Fruit fly (Drosophila melanogaster): ENCODE measurements around the gene Cnx14D.

Cnx14D gene

DNA sequence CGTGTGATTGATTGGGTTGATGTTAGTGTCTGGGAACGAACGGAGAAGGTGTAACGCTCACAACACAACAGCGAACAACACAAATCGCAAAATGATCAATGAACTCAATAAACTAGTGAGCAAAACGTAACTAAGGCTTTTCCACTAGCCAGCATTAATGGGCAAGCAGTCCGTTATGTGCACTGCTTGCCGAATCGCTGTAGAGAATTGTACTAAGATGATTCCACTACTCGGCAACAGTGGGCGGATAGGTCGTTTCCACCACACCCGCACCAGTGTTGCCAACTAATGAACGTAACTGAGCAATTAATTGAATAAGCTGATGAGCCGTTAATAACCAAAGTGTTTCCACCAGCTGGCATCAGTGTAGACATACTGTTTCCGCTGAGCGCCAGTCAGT, 40.7 kb downstream of the Cnx14D start (continued):
- TF ChIP-seq Opbp (GFP tag; IDR thresholded peaks at IDR 0.05; ENCODE audit: partially characterized antibody) (no peak), slp2 (GFP tag; optimal IDR thresholded peaks at IDR 0.05) (no peak), row (GFP tag; IDR thresholded peaks at IDR 0.05) (no peak), CG12744 (GFP tag; optimal IDR thresholded peaks at IDR 0.05) (no peak), dm (GFP tag; optimal IDR thresholded peaks at IDR 0.05) (no peak), CG43689 (GFP tag; IDR thresholded peaks at IDR 0.05) (no peak), Dfd (GFP tag; optimal IDR thresholded peaks at IDR 0.05) (peak in 1 of 2 experiments; percentile 19), CG16813 (GFP tag; IDR thresholded peaks at IDR 0.05; ENCODE audit: partially characterized antibody) (no peak), Optix (GFP tag; IDR thresholded peaks at IDR 0.05) (no peak), CG16863 (GFP tag; optimal IDR thresholded peaks at IDR 0.05) (no peak), C15 (GFP tag; IDR thresholded peaks at IDR 0.05) (no peak), Neu2 (GFP tag; optimal IDR thresholded peaks at IDR 0.05; ENCODE audit: borderline replicate concordance) (peak; percentile 24), exex (tag; optimal IDR thresholded peaks at IDR 0.05) (no peak), z (GFP tag; IDR thresholded peaks at IDR 0.05) (no peak), prd (optimal IDR thresholded peaks at IDR 0.05) (no peak), prd (GFP tag; IDR thresholded peaks at IDR 0.05) (no peak), onecut (GFP tag; IDR thresholded peaks at IDR 0.05) (no peak), bab2 (GFP tag; optimal IDR thresholded peaks at IDR 0.05) (no peak), Aef1 (GFP tag; IDR thresholded peaks at IDR 0.05) (no peak), Bteb2 (GFP tag; optimal IDR thresholded peaks at IDR 0.05) (no peak)
